Worm (Caenorhabditis elegans): ENCODE measurements around the gene Y58A7A.5.

DNA sequence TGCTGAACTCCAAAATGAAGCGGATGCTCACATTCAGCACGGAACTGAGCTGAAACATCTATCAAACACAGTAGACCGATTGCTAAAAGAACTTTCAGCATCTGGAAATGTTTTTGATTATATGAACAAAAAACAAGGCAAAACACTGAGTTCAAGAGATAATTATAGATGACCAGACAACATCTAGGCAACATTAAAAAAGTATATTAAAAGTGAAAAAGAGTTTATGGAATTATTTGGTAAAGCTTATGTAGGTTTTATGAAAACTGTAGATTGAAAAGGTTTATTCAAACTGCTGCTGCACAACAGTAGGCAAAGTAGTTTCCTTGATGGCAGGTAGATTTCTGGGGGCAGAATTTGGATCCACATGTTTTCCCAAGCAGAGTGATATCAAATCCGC, 50.4 kb downstream of the Y58A7A.5 start, which contains the start of gene K11D12.7:
- TF ChIP-seq peb-1 (tag; optimal IDR thresholded peaks at IDR 0.05) (no peak), lin-39 (tag; optimal IDR thresholded peaks at IDR 0.05) (no peak)

Data from whole organism, L2 larva.